Fruit fly (Drosophila melanogaster) whole organism, wandering third instar larva: ENCODE results near the gene CG14913.

ENCODE experiments used
- CrebA ChIP-seq: fragments of 200-800 bp; sonication (Bioruptor generic); optimal IDR thresholded peaks from 2 replicates; lab custom pipeline; 2016; ENCODE audit warnings: missing biosample characterization, mild to moderate bottlenecking, missing genetic modification characterization, borderline replicate concordance
- GATAd ChIP-seq: sonication (Bioruptor generic); optimal IDR thresholded peaks from 2 replicates; lab custom pipeline; 2016; ENCODE audit warnings: missing biosample characterization, missing genetic modification characterization
- Hr78 ChIP-seq: fragments of >200 bp; optimal IDR thresholded peaks from 2 replicates; lab custom pipeline; 2017; ENCODE audit warnings: missing biosample characterization, missing genetic modification characterization
- Myc ChIP-seq: fragments of >200 bp; optimal IDR thresholded peaks from 2 replicates; lab custom pipeline; 2017
- OdsH ChIP-seq: fragments of 200-800 bp; sonication (Bioruptor generic); optimal IDR thresholded peaks from 2 replicates; lab custom pipeline; 2016; ENCODE audit warnings: missing biosample characterization, mild to moderate bottlenecking, missing genetic modification characterization
- Rel ChIP-seq, 2 experiments: fragments of 200-800 bp; sonication (Bioruptor generic) in 1 of 2; optimal IDR thresholded peaks; 2 replicates in 1 of 2; 3 replicates in 1 of 2; lab custom pipeline; 2016 to 2019; ENCODE audit warnings: mild to moderate bottlenecking in 2 of 2, missing biosample characterization in 2 of 2, missing genetic modification characterization in 2 of 2, moderate library complexity in 1 of 2
- Sp1 ChIP-seq: fragments of 200-800 bp; sonication (Bioruptor generic); optimal IDR thresholded peaks from 3 replicates; lab custom pipeline; 2019; ENCODE audit warnings: missing biosample characterization, mild to moderate bottlenecking, missing genetic modification characterization, moderate library complexity
- Vsx2 ChIP-seq: fragments of 200-300, 225-300 bp; sonication (Bioruptor generic); optimal IDR thresholded peaks from 2 replicates; lab custom pipeline; 2018; ENCODE audit warnings: missing biosample characterization, missing genetic modification characterization; ENCODE audit not compliant: partially characterized antibody
- dl ChIP-seq, 2 experiments: fragments of 175-275, 200-275 bp in 1 of 2; fragments of 200-275 bp in 1 of 2; sonication (Bioruptor generic); optimal IDR thresholded peaks; lab custom pipeline; 2018; ENCODE audit warnings: mild to moderate bottlenecking in 2 of 2, missing biosample characterization in 2 of 2, missing genetic modification characterization in 2 of 2, moderate library complexity in 2 of 2; ENCODE audit not compliant: partially characterized antibody in 2 of 2, insufficient read depth in 1 of 2
- pan ChIP-seq: fragments of >200 bp; optimal IDR thresholded peaks from 2 replicates; lab custom pipeline; 2017
- psq ChIP-seq: fragments of 200-800 bp; sonication (Bioruptor generic); optimal IDR thresholded peaks from 3 replicates; lab custom pipeline; 2017; ENCODE audit warnings: missing biosample characterization, mild to moderate bottlenecking, missing genetic modification characterization, moderate library complexity
- tai ChIP-seq: sonication (Bioruptor generic); optimal IDR thresholded peaks from 2 replicates; lab custom pipeline; 2016; ENCODE audit warnings: missing biosample characterization, missing genetic modification characterization

DNA sequence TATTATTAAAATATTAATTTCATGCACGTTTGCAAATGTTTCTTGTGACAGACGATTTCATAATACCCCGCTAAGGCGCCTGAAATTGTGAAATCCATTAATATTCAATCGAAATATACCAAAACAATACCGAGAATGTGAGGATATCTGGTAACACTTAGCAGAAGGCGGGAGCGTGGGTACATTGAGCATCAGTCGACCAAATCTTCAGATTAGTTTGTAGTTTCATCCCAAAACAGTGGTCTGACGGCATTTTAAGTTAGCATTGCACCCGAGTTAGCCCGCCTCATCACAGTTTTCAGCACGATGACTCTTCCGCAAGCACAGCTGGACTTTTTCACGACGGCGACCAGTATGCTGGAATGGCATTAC lies 12.1 kb upstream of the CG14913 start, which contains the start of gene Nup154:
- TF ChIP-seq dl (GFP tag; optimal IDR thresholded peaks at IDR 0.05; lab: Kevin White, UChicago; ENCODE audit: insufficient read depth in 1 of 2, partially characterized antibody in 2 of 2) (no peak), Rel (GFP tag; optimal IDR thresholded peaks at IDR 0.05; lab: Kevin White, UChicago) (no peak), Rel (tag; optimal IDR thresholded peaks at IDR 0.05; lab: Kevin White, UChicago) (no peak), Hr78 (GFP tag; lab: Kevin White, UChicago) (no peak), Myc (no peak), CrebA (GFP tag; lab: Kevin White, UChicago) (no peak), pan (lab: Kevin White, UChicago) (no peak), Sp1 (GFP tag; lab: Kevin White, UChicago) (no peak), Vsx2 (GFP tag; lab: Kevin White, UChicago) (no peak), OdsH (no peak), GATAd (GFP tag; lab: Kevin White, UChicago) (no peak), psq (GFP tag; lab: Kevin White, UChicago) (no peak), tai (GFP tag; lab: Kevin White, UChicago) (no peak)
